Fruit fly (Drosophila melanogaster) whole organism, embryonic: Measurements from ENCODE around the gene CG13055.

Source experiments
- ATbp ChIP-seq: fragments of 200-800 bp; sonication (Bioruptor generic); optimal IDR thresholded peaks from 2 replicates; lab custom pipeline; 2017; ENCODE audit warnings: missing biosample characterization, mild to moderate bottlenecking, missing genetic modification characterization, missing genetic modification reagents
- Antp ChIP-seq: fragments of 200-800 bp; sonication (Bioruptor generic); optimal IDR thresholded peaks from 3 replicates; lab custom pipeline; 2016; ENCODE audit warnings: missing biosample characterization, missing genetic modification characterization
- B-H1 ChIP-seq: fragments of 200-800 bp; sonication (Bioruptor generic); IDR thresholded peaks from 3 replicates; pipeline ENCODE4 v1.3.6; 2022; ENCODE audit warnings: missing biosample characterization, missing genetic modification characterization
- CG11723 ChIP-seq: fragments of 200-800 bp; sonication (Bioruptor generic); optimal IDR thresholded peaks from 2 replicates; lab custom pipeline; 2017; ENCODE audit warnings: missing biosample characterization, mild to moderate bottlenecking, missing genetic modification characterization
- CG12391 ChIP-seq: fragments of 200-800 bp; sonication (Bioruptor generic); optimal IDR thresholded peaks from 3 replicates; lab custom pipeline; 2018; ENCODE audit warnings: missing biosample characterization, mild to moderate bottlenecking, missing genetic modification characterization, moderate library complexity
- CG13424 ChIP-seq: fragments of 200-800 bp; sonication (Bioruptor generic); optimal IDR thresholded peaks from 2 replicates; lab custom pipeline; 2019; ENCODE audit warnings: missing biosample characterization, mild to moderate bottlenecking, missing genetic modification characterization, moderate library complexity
- CG15073 ChIP-seq: fragments of 200-800 bp; sonication (Bioruptor generic); optimal IDR thresholded peaks from 2 replicates; lab custom pipeline; 2016; ENCODE audit warnings: missing biosample characterization, missing genetic modification characterization
- CG1603 ChIP-seq: fragments of 200-800 bp; sonication (Bioruptor generic); optimal IDR thresholded peaks from 2 replicates; lab custom pipeline; 2019; ENCODE audit warnings: missing biosample characterization, mild to moderate bottlenecking, missing genetic modification characterization, moderate library complexity
- CG17912 ChIP-seq: fragments of 200-800 bp; sonication (Bioruptor generic); optimal IDR thresholded peaks from 2 replicates; lab custom pipeline; 2018; ENCODE audit warnings: missing biosample characterization, mild to moderate bottlenecking, missing genetic modification characterization
- CG18619 ChIP-seq: fragments of 200-800 bp; sonication (Bioruptor generic); optimal IDR thresholded peaks from 3 replicates; lab custom pipeline; 2017; ENCODE audit warnings: missing biosample characterization, mild to moderate bottlenecking, missing genetic modification characterization
- CG2116 ChIP-seq: fragments of 200-800 bp; sonication (Bioruptor generic); optimal IDR thresholded peaks from 3 replicates; lab custom pipeline; 2018; ENCODE audit warnings: missing biosample characterization, mild to moderate bottlenecking, missing genetic modification characterization
- CG2712 ChIP-seq: fragments of 200-800 bp; optimal IDR thresholded peaks from 3 replicates; lab custom pipeline; 2019; ENCODE audit warnings: missing biosample characterization, mild to moderate bottlenecking, missing genetic modification characterization, moderate library complexity
- CG2875 ChIP-seq: fragments of 200-800 bp; sonication (Bioruptor generic); optimal IDR thresholded peaks from 2 replicates; lab custom pipeline; 2017; ENCODE audit warnings: missing biosample characterization, mild to moderate bottlenecking, missing genetic modification characterization, missing genetic modification reagents
- CG34422 ChIP-seq: fragments of 200-800 bp; sonication (Bioruptor generic); IDR thresholded peaks from 3 replicates; pipeline ENCODE4 v1.3.6; 2022; ENCODE audit warnings: missing biosample characterization, missing genetic modification characterization
- CG42726 ChIP-seq: fragments of 200-800 bp; sonication (Bioruptor generic); IDR thresholded peaks from 2 replicates; pipeline ENCODE4 v1.3.6; 2022; ENCODE audit warnings: missing biosample characterization, missing genetic modification characterization; ENCODE audit not compliant: partially characterized antibody
- CG4707 ChIP-seq: fragments of 200-800 bp; sonication (Bioruptor generic); optimal IDR thresholded peaks from 2 replicates; lab custom pipeline; 2018; ENCODE audit warnings: missing biosample characterization, mild to moderate bottlenecking, missing genetic modification characterization, moderate library complexity
- CG5180 ChIP-seq: fragments of 200-800 bp; sonication (Bioruptor generic); optimal IDR thresholded peaks from 3 replicates; lab custom pipeline; 2017; ENCODE audit warnings: missing biosample characterization, missing genetic modification characterization, mild to moderate bottlenecking, moderate library complexity, missing genetic modification reagents
- CG8290 ChIP-seq, 3 experiments: fragments of 200-800 bp; sonication (Bioruptor generic); optimal IDR thresholded peaks; 2 replicates each; lab custom pipeline; 2016 to 2019; ENCODE audit warnings: missing biosample characterization in 3 of 3, missing genetic modification characterization in 3 of 3, mild to moderate bottlenecking in 2 of 3, moderate library complexity in 1 of 3
- CG8359 ChIP-seq: fragments of 200-800 bp; sonication (Bioruptor generic); optimal IDR thresholded peaks from 2 replicates; lab custom pipeline; 2017; ENCODE audit warnings: missing biosample characterization, mild to moderate bottlenecking, missing genetic modification characterization, borderline replicate concordance
- CG9817 ChIP-seq: fragments of 200-800 bp; sonication (Bioruptor generic); optimal IDR thresholded peaks from 2 replicates; lab custom pipeline; 2018; ENCODE audit warnings: missing biosample characterization, mild to moderate bottlenecking, missing genetic modification characterization, moderate library complexity
- CkIIα-i1 ChIP-seq: fragments of 200-800 bp; sonication (Bioruptor generic); IDR thresholded peaks from 2 replicates; pipeline ENCODE4 v1.3.6; 2022; ENCODE audit warnings: missing biosample characterization, missing genetic modification characterization
- D19B ChIP-seq: fragments of 200-800 bp; sonication (Bioruptor generic); optimal IDR thresholded peaks from 2 replicates; lab custom pipeline; 2017; ENCODE audit warnings: missing biosample characterization, mild to moderate bottlenecking, missing genetic modification characterization
- Dad ChIP-seq: fragments of 200-800 bp; sonication (Bioruptor generic); optimal IDR thresholded peaks from 3 replicates; lab custom pipeline; 2016; ENCODE audit warnings: missing biosample characterization, missing genetic modification characterization
- HHEX ChIP-seq: fragments of 200-800 bp; sonication (Bioruptor generic); optimal IDR thresholded peaks from 3 replicates; lab custom pipeline; 2017; ENCODE audit warnings: missing biosample characterization, mild to moderate bottlenecking, missing genetic modification characterization, missing genetic modification reagents
- HLH54F ChIP-seq: fragments of 200-800 bp; sonication (Bioruptor generic); optimal IDR thresholded peaks from 3 replicates; lab custom pipeline; 2016; ENCODE audit warnings: missing biosample characterization, missing genetic modification characterization
- HLHmδ ChIP-seq: fragments of 200-800 bp; sonication (Bioruptor generic); optimal IDR thresholded peaks from 2 replicates; lab custom pipeline; 2018; ENCODE audit warnings: missing biosample characterization, mild to moderate bottlenecking, missing genetic modification characterization, moderate library complexity
- Lhr ChIP-seq: fragments of 200-800 bp; sonication (Bioruptor generic); optimal IDR thresholded peaks from 3 replicates; lab custom pipeline; 2017; ENCODE audit warnings: mild to moderate bottlenecking, missing biosample characterization, missing genetic modification reagents, missing genetic modification characterization
- MTF-1 ChIP-seq: fragments of 200-800 bp; sonication (Bioruptor generic); optimal IDR thresholded peaks from 2 replicates; lab custom pipeline; 2018; ENCODE audit warnings: missing biosample characterization, mild to moderate bottlenecking, missing genetic modification characterization, borderline replicate concordance
- NFAT ChIP-seq: fragments of 200-800 bp; sonication (Bioruptor generic); IDR thresholded peaks from 2 replicates; pipeline ENCODE4 v1.3.6; 2022; ENCODE audit warnings: missing biosample characterization, missing genetic modification characterization
- NK7.1 ChIP-seq: fragments of 200-800 bp; sonication (Bioruptor generic); optimal IDR thresholded peaks from 3 replicates; lab custom pipeline; 2016; ENCODE audit warnings: missing biosample characterization, missing genetic modification characterization
- Sin3A ChIP-seq: fragments of >200 bp; optimal IDR thresholded peaks from 2 replicates; lab custom pipeline; 2018
- TFAM ChIP-seq: fragments of 200-800 bp; sonication (Bioruptor generic); optimal IDR thresholded peaks from 2 replicates; lab custom pipeline; 2017; ENCODE audit warnings: missing biosample characterization, missing genetic modification characterization, inconsistent platforms
- aop ChIP-seq: fragments of 200-800 bp; sonication (Bioruptor generic); IDR thresholded peaks from 2 replicates; pipeline ENCODE4 v1.3.6; 2022; ENCODE audit warnings: missing biosample characterization, missing genetic modification characterization
- chif ChIP-seq, 2 experiments: fragments of 200-800 bp; sonication (Bioruptor generic); optimal IDR thresholded peaks; 3 replicates each; lab custom pipeline; 2016; ENCODE audit warnings: missing biosample characterization in 2 of 2, missing genetic modification characterization in 2 of 2
- chn ChIP-seq: fragments of 200-800 bp; sonication (Bioruptor generic); optimal IDR thresholded peaks from 2 replicates; lab custom pipeline; 2016; ENCODE audit warnings: missing biosample characterization, missing genetic modification characterization
- dmrt99B ChIP-seq: fragments of 200-800 bp; sonication (Bioruptor generic); optimal IDR thresholded peaks from 2 replicates; lab custom pipeline; 2018; ENCODE audit warnings: missing biosample characterization, mild to moderate bottlenecking, missing genetic modification characterization, moderate library complexity
- gcm2 ChIP-seq: fragments of 200-800 bp; sonication (Bioruptor generic); optimal IDR thresholded peaks from 2 replicates; lab custom pipeline; 2016; ENCODE audit warnings: missing biosample characterization, missing genetic modification characterization
- ham ChIP-seq: fragments of 200-800 bp; sonication (Bioruptor generic); IDR thresholded peaks from 2 replicates; pipeline ENCODE4 v1.3.6; 2022; ENCODE audit warnings: missing biosample characterization, missing genetic modification characterization
- lilli ChIP-seq: fragments of 200-800 bp; sonication (Bioruptor generic); optimal IDR thresholded peaks from 3 replicates; lab custom pipeline; 2016; ENCODE audit warnings: missing biosample characterization, missing genetic modification characterization
- maf-S ChIP-seq: fragments of 200-800 bp; sonication (Bioruptor generic); optimal IDR thresholded peaks from 2 replicates; lab custom pipeline; 2016; ENCODE audit warnings: missing biosample characterization, missing genetic modification characterization
- nerfin-2 ChIP-seq: fragments of 200-800 bp; sonication (Bioruptor generic); IDR thresholded peaks from 2 replicates; pipeline ENCODE4 v1.3.6; 2022; ENCODE audit warnings: missing biosample characterization, missing genetic modification characterization; ENCODE audit not compliant: partially characterized antibody
- p53 ChIP-seq: fragments of 200-800 bp; sonication (Bioruptor generic); optimal IDR thresholded peaks from 2 replicates; lab custom pipeline; 2016; ENCODE audit warnings: missing biosample characterization, missing genetic modification characterization
- pan ChIP-seq, 4 experiments: fragments of >200 bp in 3 of 4; fragments of 200-800 bp in 1 of 4; sonication (Bioruptor generic) in 1 of 4; optimal IDR thresholded peaks in 3 of 4; IDR thresholded peaks in 1 of 4; 2 replicates each; pipeline versions ENCODE4 v1.3.6 to Lab custom; 2017 to 2022; ENCODE audit warnings: missing biosample characterization in 2 of 4, missing genetic modification characterization in 2 of 4, mixed read lengths in 1 of 4
- pho ChIP-seq: fragments of 200-800 bp; sonication (Bioruptor generic); optimal IDR thresholded peaks from 2 replicates; lab custom pipeline; 2016; ENCODE audit warnings: missing biosample characterization, missing genetic modification characterization
- pros ChIP-seq: fragments of 200-800 bp; sonication (Bioruptor generic); optimal IDR thresholded peaks from 3 replicates; lab custom pipeline; 2019; ENCODE audit warnings: missing biosample characterization, mild to moderate bottlenecking, missing genetic modification characterization, moderate library complexity
- repo ChIP-seq: fragments of 200-800 bp; sonication (Bioruptor generic); optimal IDR thresholded peaks from 2 replicates; lab custom pipeline; 2016; ENCODE audit warnings: missing biosample characterization, missing genetic modification characterization
- sim ChIP-seq: fragments of 200-800 bp; sonication (Bioruptor generic); IDR thresholded peaks from 2 replicates; pipeline ENCODE4 v1.3.6; 2022; ENCODE audit warnings: missing biosample characterization, missing genetic modification characterization
- slp2 ChIP-seq: fragments of 200-800 bp; sonication (Bioruptor generic); optimal IDR thresholded peaks from 2 replicates; lab custom pipeline; 2016; ENCODE audit warnings: missing biosample characterization, missing genetic modification characterization
- sna ChIP-seq: fragments of 200-800 bp; sonication (Bioruptor generic); IDR thresholded peaks from 2 replicates; pipeline ENCODE4 v1.3.6; 2022; ENCODE audit warnings: missing biosample characterization, missing genetic modification characterization; ENCODE audit not compliant: partially characterized antibody
- tx ChIP-seq: fragments of 200-800 bp; sonication (Bioruptor generic); optimal IDR thresholded peaks from 2 replicates; lab custom pipeline; 2016; ENCODE audit warnings: missing biosample characterization, missing genetic modification characterization

Gene CG13055

dm6 chr3L:16231857-16232256, 20.3 kb downstream of the CG13055 start, which contains the start of the genes PDCD-5 and MED10 (continued):
- TF ChIP-seq Sin3A (peak; percentile 72), HHEX (no peak), CG9817 (tag; lab: Kevin White, UChicago) (no peak), MTF-1 (GFP tag; lab: Kevin White, UChicago) (no peak), CG42726 (GFP tag; lab: Robert Waterston, UW) (peak; percentile 66; the same call in 1 of the 2 replicates), sna (GFP tag; lab: Robert Waterston, UW) (0 out of 2 replicates have a peak, but pooled peaks have one; percentile 29), CG8359 (GFP tag; lab: Kevin White, UChicago) (no peak), CG1603 (tag; lab: Kevin White, UChicago) (peak; percentile 83), chn (GFP tag; lab: Kevin White, UChicago) (no peak), CG2712 (tag; lab: Kevin White, UChicago) (no peak), ATbp (GFP tag; lab: Kevin White, UChicago) (no peak), sim (GFP tag; lab: Robert Waterston, UW) (no peak), CG8290 (GFP tag; optimal IDR thresholded peaks at IDR 0.05; lab: Kevin White, UChicago) (no peak), CG8290 (tag; optimal IDR thresholded peaks at IDR 0.05; lab: Kevin White, UChicago) (no peak), CG2875 (no peak), chif (GFP tag; optimal IDR thresholded peaks at IDR 0.05; lab: Kevin White, UChicago) (peak in 1 of 2 experiments; percentile 13), nerfin-2 (GFP tag; lab: Robert Waterston, UW) (no peak), HLH54F (no peak), CG34422 (GFP tag; lab: Robert Waterston, UW) (peak; percentile 75; the same call in 1 of the 3 replicates), D19B (GFP tag; lab: Kevin White, UChicago) (no peak), NFAT (GFP tag; lab: Robert Waterston, UW) (no peak), CG2116 (GFP tag; lab: Kevin White, UChicago) (peak; percentile 18), CG15073 (no peak), TFAM (GFP tag; lab: Kevin White, UChicago) (no peak), gcm2 (no peak), repo (GFP tag; lab: Kevin White, UChicago) (no peak), CG4707 (GFP tag; lab: Kevin White, UChicago) (no peak), CG17912 (GFP tag; lab: Kevin White, UChicago) (peak; percentile 55), lilli (no peak), pros (GFP tag; lab: Kevin White, UChicago) (no peak), ham (no peak), slp2 (no peak), Dad (GFP tag; lab: Kevin White, UChicago) (no peak), CG18619 (GFP tag; lab: Kevin White, UChicago) (no peak), pho (no peak), B-H1 (GFP tag; lab: Robert Waterston, UW) (no peak), tx (no peak), NK7.1 (GFP tag; lab: Kevin White, UChicago) (no peak), maf-S (no peak), p53 (GFP tag; lab: Kevin White, UChicago) (no peak), dmrt99B (no peak), CG11723 (no peak), Lhr (GFP tag; lab: Kevin White, UChicago) (peak; percentile 18), pan (optimal IDR thresholded peaks at IDR 0.05; lab: Kevin White, UChicago) (no peak), pan (GFP tag; optimal IDR thresholded peaks at IDR 0.05 in 1 of 2, IDR thresholded peaks at IDR 0.05 in 1 of 2) (no peak), Antp (GFP tag; lab: Kevin White, UChicago) (no peak), CkIIα-i1 (GFP tag; lab: Robert Waterston, UW) (no peak), CG13424 (tag; lab: Kevin White, UChicago) (peak; percentile 12), CG12391 (tag; lab: Kevin White, UChicago) (no peak), aop (no peak), HLHmδ (GFP tag; lab: Kevin White, UChicago) (no peak), CG5180 (GFP tag; lab: Kevin White, UChicago) (no peak)
